Worm (Caenorhabditis elegans) whole organism, mixed stage, embryonic: ENCODE measurements around the gene madf-8.

Source experiments
- bed-3 ChIP-seq: fragments of 200-800 bp; sonication (Bioruptor generic); optimal IDR thresholded peaks from 3 replicates; lab custom pipeline; 2018; ENCODE audit warnings: mild to moderate bottlenecking, missing genetic modification characterization, moderate library complexity, missing compliant biosample characterization
- lin-13 ChIP-seq: fragments of 150-350 bp; optimal IDR thresholded peaks from 2 replicates; lab custom pipeline; 2014; ENCODE audit warnings: missing biosample characterization, missing genetic modification characterization
- lsy-2 ChIP-seq: fragments of 150-350 bp; optimal IDR thresholded peaks from 2 replicates; lab custom pipeline; 2014; ENCODE audit warnings: missing biosample characterization, missing genetic modification characterization
- mep-1 ChIP-seq: fragments of 150-350 bp; optimal IDR thresholded peaks from 2 replicates; lab custom pipeline; 2017; ENCODE audit warnings: missing biosample characterization, missing genetic modification reagents, missing genetic modification characterization, inconsistent platforms
- nhr-12 ChIP-seq: fragments of 150-350 bp; optimal IDR thresholded peaks from 2 replicates; lab custom pipeline; 2014; ENCODE audit warnings: missing biosample characterization, missing genetic modification characterization
- nhr-2 ChIP-seq: fragments of 150-350 bp; optimal IDR thresholded peaks from 2 replicates; lab custom pipeline; 2014; ENCODE audit warnings: missing biosample characterization, missing genetic modification characterization
- nhr-237 ChIP-seq: fragments of 150-350 bp; optimal IDR thresholded peaks from 2 replicates; lab custom pipeline; 2014; ENCODE audit warnings: missing biosample characterization, missing genetic modification characterization
- nhr-28 ChIP-seq: fragments of 150-350 bp; optimal IDR thresholded peaks from 2 replicates; lab custom pipeline; 2014; ENCODE audit warnings: missing biosample characterization, missing genetic modification characterization
- pha-4 ChIP-seq: fragments of 150-350 bp; optimal IDR thresholded peaks from 2 replicates; lab custom pipeline; 2018; ENCODE audit warnings: missing biosample characterization, missing genetic modification reagents, missing genetic modification characterization
- snpc-4 ChIP-seq: fragments of 150-350 bp; optimal IDR thresholded peaks from 2 replicates; lab custom pipeline; 2014; ENCODE audit warnings: missing biosample characterization, missing genetic modification characterization
- unc-62 ChIP-seq: fragments of 150-350 bp; optimal IDR thresholded peaks from 2 replicates; lab custom pipeline; 2014; ENCODE audit warnings: missing biosample characterization, missing genetic modification reagents, missing genetic modification characterization

DNA sequence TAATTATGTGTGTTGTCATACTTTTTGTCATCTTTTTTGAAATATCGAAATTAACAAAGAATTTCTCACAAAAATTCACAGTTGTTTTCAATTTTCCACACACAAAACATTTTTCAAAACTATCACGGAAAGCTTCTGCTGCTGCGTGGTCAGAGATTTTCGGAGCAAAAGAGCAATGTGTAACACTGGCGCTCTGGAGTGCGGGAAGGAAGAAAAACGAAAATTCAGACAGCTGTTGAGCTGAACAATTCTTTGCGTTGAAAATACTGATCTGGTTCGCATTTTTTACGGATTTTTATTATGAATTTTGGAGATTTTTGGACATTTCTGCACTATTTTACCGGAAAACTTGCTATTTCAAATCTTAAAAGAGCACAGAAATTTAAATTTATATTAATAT lies 7.0 kb downstream of the madf-8 start:
- TF ChIP-seq lsy-2 (tag; lab: Kevin White, UChicago), result no peak
- no peak for TF ChIP-seq pha-4 (tag; lab: Kevin White, UChicago)
- TF ChIP-seq unc-62, result no peak
- TF ChIP-seq nhr-12 (tag; lab: Kevin White, UChicago), result no peak
- no peak for TF ChIP-seq nhr-237 (tag; lab: Kevin White, UChicago)
- TF ChIP-seq snpc-4 (tag; lab: Kevin White, UChicago), result no peak
- TF ChIP-seq nhr-2 (tag; lab: Kevin White, UChicago), result no peak
- no peak for TF ChIP-seq lin-13
- no peak for TF ChIP-seq bed-3 (GFP tag; lab: Kevin White, UChicago)
- TF ChIP-seq mep-1, result no peak
- no peak for TF ChIP-seq nhr-28 (tag; lab: Kevin White, UChicago)
